Fruit fly (Drosophila melanogaster) whole organism, adult: ENCODE results near the gene RpS10b.

Experiments
- CG11617 ChIP-seq: fragments of 200-800 bp; sonication (Bioruptor generic); optimal IDR thresholded peaks from 2 replicates; lab custom pipeline; 2017; ENCODE audit warnings: mild to moderate bottlenecking, missing biosample characterization, missing genetic modification reagents, missing genetic modification characterization
- CG14711 ChIP-seq: fragments of 200-800 bp; sonication (Bioruptor generic); optimal IDR thresholded peaks from 2 replicates; lab custom pipeline; 2018; ENCODE audit warnings: missing biosample characterization, mild to moderate bottlenecking, missing genetic modification characterization, moderate library complexity
- CG1620 ChIP-seq: fragments of 200-800 bp; sonication (Bioruptor generic); optimal IDR thresholded peaks from 2 replicates; lab custom pipeline; 2016; ENCODE audit warnings: missing biosample characterization, missing genetic modification characterization
- CG33017 ChIP-seq: fragments of 200-800 bp; sonication (Bioruptor generic); optimal IDR thresholded peaks from 2 replicates; lab custom pipeline; 2018; ENCODE audit warnings: missing biosample characterization, mild to moderate bottlenecking, missing genetic modification characterization, moderate library complexity
- Clk ChIP-seq: fragments of 200-800 bp; sonication (Bioruptor generic); optimal IDR thresholded peaks from 2 replicates; lab custom pipeline; 2017; ENCODE audit warnings: missing biosample characterization, missing genetic modification characterization
- Crg-1 ChIP-seq: fragments of 200-800 bp; sonication (Bioruptor generic); optimal IDR thresholded peaks from 2 replicates; lab custom pipeline; 2016; ENCODE audit warnings: missing biosample characterization, missing genetic modification characterization
- Hr96 ChIP-seq: fragments of 200-800 bp; sonication (Bioruptor generic); optimal IDR thresholded peaks from 2 replicates; lab custom pipeline; 2016; ENCODE audit warnings: missing biosample characterization, missing genetic modification characterization
- Mnt ChIP-seq: fragments of 200-800 bp; sonication (Bioruptor generic); optimal IDR thresholded peaks from 2 replicates; lab custom pipeline; 2016; ENCODE audit warnings: missing biosample characterization, mild to moderate bottlenecking, missing genetic modification characterization
- bab1 ChIP-seq: fragments of 200-800 bp; sonication (Bioruptor generic); optimal IDR thresholded peaks from 3 replicates; lab custom pipeline; 2019; ENCODE audit warnings: missing biosample characterization, mild to moderate bottlenecking, missing genetic modification characterization, moderate library complexity
- cnc ChIP-seq, 2 experiments: fragments of >200 bp; optimal IDR thresholded peaks; 2 replicates each; lab custom pipeline; 2017
- kay ChIP-seq: fragments of 200-800 bp; sonication (Bioruptor generic); peaks from one replicate; lab custom pipeline; 2016; ENCODE audit warnings: missing biosample characterization, missing genetic modification characterization, borderline replicate concordance
- ovo ChIP-seq: fragments of 200-800 bp; sonication (Bioruptor generic); optimal IDR thresholded peaks from 2 replicates; lab custom pipeline; 2016; ENCODE audit warnings: missing biosample characterization, missing genetic modification characterization
- pad ChIP-seq: fragments of 200-800 bp; sonication (Bioruptor generic); optimal IDR thresholded peaks from 3 replicates; lab custom pipeline; 2017; ENCODE audit warnings: missing biosample characterization, missing genetic modification characterization, mild to moderate bottlenecking, moderate library complexity, missing genetic modification reagents

dm6 chrX:19549570-19549969 is 48.3 kb upstream of the RpS10b start:
- TF ChIP-seq Crg-1 (no peak), Hr96 (GFP tag; lab: Kevin White, UChicago) (no peak), CG11617 (GFP tag; lab: Kevin White, UChicago) (no peak), CG33017 (tag; lab: Kevin White, UChicago) (no peak), Mnt (GFP tag; lab: Kevin White, UChicago) (no peak), kay (GFP tag; lab: Kevin White, UChicago) (no peak), CG1620 (GFP tag; lab: Kevin White, UChicago) (no peak), pad (GFP tag; lab: Kevin White, UChicago) (no peak), bab1 (no peak), ovo (GFP tag; lab: Kevin White, UChicago) (no peak), Clk (no peak), CG14711 (tag; lab: Kevin White, UChicago) (no peak), cnc (optimal IDR thresholded peaks at IDR 0.05; lab: Kevin White, UChicago) (no peak)
